Worm (Caenorhabditis elegans): ENCODE data around the gene F40F8.3.

F40F8.3 gene

ce11 chrII:11097154-11097887 is 31.8 kb upstream of the F40F8.3 start, which contains the start of the genes rpl-36.A and nuo-1 (continued):
- TF ChIP-seq lsy-2 (tag; optimal IDR thresholded peaks at IDR 0.05) (peak; percentile 92 to 99), ztf-11 (tag; optimal IDR thresholded peaks at IDR 0.05) (no peak), sem-4 (tag; optimal IDR thresholded peaks at IDR 0.05) (peak; percentile 12)

DNA sequence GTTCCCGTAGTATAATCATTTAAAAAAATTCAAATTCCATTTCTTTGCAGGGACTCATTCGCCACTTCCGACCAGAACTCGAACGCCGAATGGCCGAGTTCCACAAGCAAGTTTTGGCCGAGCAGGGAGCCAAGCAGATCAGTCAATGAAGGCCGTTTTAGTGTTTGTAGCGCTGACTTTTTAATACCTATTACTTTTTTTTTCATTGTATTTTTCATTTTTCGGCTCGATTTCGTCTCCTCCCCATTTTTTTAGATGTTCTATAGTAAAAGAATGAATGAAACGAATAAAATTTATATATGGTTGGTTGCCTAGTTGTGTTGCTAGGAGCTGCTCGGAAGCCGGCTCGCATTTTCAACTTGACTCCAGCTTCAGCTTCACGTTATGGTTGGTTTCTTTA is 29.2 kb upstream of the F40F8.3 start, which contains the start of gene C09H10.4:
TSS of gene C09H10.4 (plus strand) at position 301 of the 400 bp plus-strand sequence.
- TF ChIP-seq peb-1 (tag; optimal IDR thresholded peaks at IDR 0.05) (no peak), sma-3 (GFP tag; optimal IDR thresholded peaks at IDR 0.05) (no peak), nhr-77 (tag; optimal IDR thresholded peaks at IDR 0.05) (no peak), ceh-16 (tag; optimal IDR thresholded peaks at IDR 0.05) (no peak), snpc-4 (tag; optimal IDR thresholded peaks at IDR 0.05) (no peak), mab-5 (tag; optimal IDR thresholded peaks at IDR 0.05) (no peak), F13H6.1 (tag; optimal IDR thresholded peaks at IDR 0.05) (no peak), nhr-6 (tag; optimal IDR thresholded peaks at IDR 0.05) (no peak), nhr-237 (tag; optimal IDR thresholded peaks at IDR 0.05) (no peak), mdl-1 (tag; optimal IDR thresholded peaks at IDR 0.05) (no peak), nhr-12 (tag; optimal IDR thresholded peaks at IDR 0.05) (no peak), gmeb-1 (tag; optimal IDR thresholded peaks at IDR 0.05) (no peak), lin-39 (tag; optimal IDR thresholded peaks at IDR 0.05) (no peak), zag-1 (tag; optimal IDR thresholded peaks at IDR 0.05) (no peak), aly-2 (tag; optimal IDR thresholded peaks at IDR 0.05) (no peak), ztf-4 (tag; optimal IDR thresholded peaks at IDR 0.05) (no peak), nhr-129 (tag; optimal IDR thresholded peaks at IDR 0.05) (no peak), egl-27 (tag; optimal IDR thresholded peaks at IDR 0.05) (no peak)

DNA sequence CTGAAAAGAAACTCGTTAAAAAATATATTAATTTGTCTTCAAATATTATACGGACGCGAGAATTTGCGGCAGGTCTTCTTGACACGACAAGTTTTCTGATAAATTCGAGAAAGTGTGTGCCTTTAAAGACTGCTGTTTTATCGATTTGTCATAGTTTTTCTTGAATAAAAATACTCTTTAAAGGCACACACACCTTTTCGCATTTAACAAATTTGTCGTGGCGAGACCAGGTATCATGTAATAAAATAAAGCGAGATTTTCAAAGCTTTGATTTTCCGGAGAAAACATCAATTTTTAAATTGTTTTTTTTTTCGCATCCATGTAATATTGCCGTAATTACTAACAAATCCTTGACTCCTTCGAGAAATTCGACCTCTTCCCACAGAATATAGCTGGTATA is 27.9 kb upstream of the F40F8.3 start:
- TF ChIP-seq aly-2 (tag; optimal IDR thresholded peaks at IDR 0.05), result no peak
- no peak for TF ChIP-seq mab-5 (tag; optimal IDR thresholded peaks at IDR 0.05)
- TF ChIP-seq peb-1 (tag; optimal IDR thresholded peaks at IDR 0.05), result no peak
- TF ChIP-seq nhr-12 (tag; optimal IDR thresholded peaks at IDR 0.05), result no peak
- no peak for TF ChIP-seq fos-1 (tag; optimal IDR thresholded peaks at IDR 0.05)
- no peak for TF ChIP-seq gmeb-1 (tag; optimal IDR thresholded peaks at IDR 0.05)
- TF ChIP-seq nhr-25 (tag; optimal IDR thresholded peaks at IDR 0.05), result no peak
- no peak for TF ChIP-seq nhr-237 (tag; optimal IDR thresholded peaks at IDR 0.05)
- TF ChIP-seq crh-2 (tag; optimal IDR thresholded peaks at IDR 0.05), result no peak

DNA sequence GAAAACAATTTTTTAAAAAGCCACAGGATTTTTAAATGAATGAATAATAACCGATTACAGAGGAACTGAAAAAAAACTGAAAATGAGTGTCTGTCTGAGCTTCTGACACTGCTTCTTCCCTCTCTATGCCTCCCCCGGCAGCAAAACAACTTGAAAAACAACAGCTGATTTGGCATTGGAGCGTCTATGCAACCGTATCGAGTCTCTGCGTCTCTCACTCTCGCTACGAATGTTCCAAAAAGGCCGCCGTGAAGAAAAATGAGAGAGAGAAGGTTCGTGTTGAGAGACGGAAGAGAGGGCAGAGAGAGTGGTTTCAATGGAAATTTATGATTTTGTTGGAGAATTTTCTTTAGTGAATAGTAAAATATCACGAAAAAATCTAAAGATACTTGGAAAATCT is 26.0 kb upstream of the F40F8.3 start:
- TF ChIP-seq dmd-4 (tag; optimal IDR thresholded peaks at IDR 0.05) (no peak), crh-2 (tag; optimal IDR thresholded peaks at IDR 0.05) (peak; percentile 75), lin-39 (tag; optimal IDR thresholded peaks at IDR 0.05) (no peak), unc-62 (GFP tag; optimal IDR thresholded peaks at IDR 0.05) (no peak), mbf-1 (tag; optimal IDR thresholded peaks at IDR 0.05) (no peak), nhr-11 (tag; optimal IDR thresholded peaks at IDR 0.05) (no peak), ZK546.5 (tag; optimal IDR thresholded peaks at IDR 0.05) (no peak), nhr-21 (tag; optimal IDR thresholded peaks at IDR 0.05) (no peak), lin-11 (tag; optimal IDR thresholded peaks at IDR 0.05) (peak; percentile 68), C34F6.9 (tag; optimal IDR thresholded peaks at IDR 0.05) (peak; percentile 91), F13H6.1 (tag; optimal IDR thresholded peaks at IDR 0.05) (peak; percentile 45), ceh-16 (tag; optimal IDR thresholded peaks at IDR 0.05) (no peak), sma-9 (GFP tag; optimal IDR thresholded peaks at IDR 0.05) (peak; percentile 50), sma-9 (tag; optimal IDR thresholded peaks at IDR 0.05) (no peak), zag-1 (tag; optimal IDR thresholded peaks at IDR 0.05) (no peak), ztf-11 (tag; optimal IDR thresholded peaks at IDR 0.05) (no peak), gmeb-1 (tag; optimal IDR thresholded peaks at IDR 0.05) (peak; percentile 59), lsy-2 (tag; optimal IDR thresholded peaks at IDR 0.05) (peak; percentile 52 to 82), mdl-1 (tag; optimal IDR thresholded peaks at IDR 0.05) (peak in 1 of 2 experiments; percentile 4), elt-3 (tag; optimal IDR thresholded peaks at IDR 0.05) (no peak), aly-2 (tag; optimal IDR thresholded peaks at IDR 0.05) (no peak), skn-1 (tag; optimal IDR thresholded peaks at IDR 0.05) (no peak), sma-3 (GFP tag; optimal IDR thresholded peaks at IDR 0.05) (peak; percentile 29), nhr-129 (tag; optimal IDR thresholded peaks at IDR 0.05) (peak; percentile 89), nhr-77 (tag; optimal IDR thresholded peaks at IDR 0.05) (no peak), Y55F3AM.14 (GFP tag; optimal IDR thresholded peaks at IDR 0.05) (no peak), R02D3.7 (tag; optimal IDR thresholded peaks at IDR 0.05) (no peak), blmp-1 (tag; optimal IDR thresholded peaks at IDR 0.05; ENCODE audit: insufficient read depth) (no peak), peb-1 (tag; optimal IDR thresholded peaks at IDR 0.05) (no peak), alr-1 (tag; optimal IDR thresholded peaks at IDR 0.05) (no peak), mab-5 (tag; optimal IDR thresholded peaks at IDR 0.05) (no peak), lin-13 (GFP tag; optimal IDR thresholded peaks at IDR 0.05) (peak; percentile 51), egl-27 (tag; optimal IDR thresholded peaks at IDR 0.05) (no peak), elt-1 (tag; optimal IDR thresholded peaks at IDR 0.05) (no peak), ama-1 (optimal IDR thresholded peaks at IDR 0.05) (no peak), unc-55 (GFP tag; optimal IDR thresholded peaks at IDR 0.05) (peak; percentile 80), nhr-237 (tag; optimal IDR thresholded peaks at IDR 0.05) (no peak), unc-39 (tag; optimal IDR thresholded peaks at IDR 0.05) (no peak), nhr-25 (tag; optimal IDR thresholded peaks at IDR 0.05) (peak; percentile 20)
